Fruit fly (Drosophila melanogaster) S2 (cell line): ENCODE data around the gene edin.

ENCODE experiments used
- CG8478 ChIP-seq: fragments of >200 bp; optimal IDR thresholded peaks from 2 replicates; lab custom pipeline; 2018
- CTCF ChIP-seq, 2 experiments: fragments of >200 bp; optimal IDR thresholded peaks; 2 replicates each; lab custom pipeline; 2018

- no peak for TF ChIP-seq CG8478 (lab: Kevin White, UChicago)
- no peak for TF ChIP-seq CTCF (optimal IDR thresholded peaks at IDR 0.05; lab: Kevin White, UChicago)
These were observed 734 bp downstream of the edin start for dm6 chr3L:17495266-17495961.
